Fruit fly (Drosophila melanogaster) whole organism, embryonic: ENCODE measurements around the gene Sec23.

Source experiments
- Atf6 ChIP-seq: fragments of 200-800 bp; sonication (Bioruptor generic); IDR thresholded peaks from 2 replicates; pipeline ENCODE4 v1.3.6; 2022; ENCODE audit warnings: missing biosample characterization, missing genetic modification characterization
- B-H1 ChIP-seq: fragments of 200-800 bp; sonication (Bioruptor generic); IDR thresholded peaks from 3 replicates; pipeline ENCODE4 v1.3.6; 2022; ENCODE audit warnings: missing biosample characterization, missing genetic modification characterization
- CG10321 ChIP-seq: fragments of 200-800 bp; sonication (Bioruptor generic); IDR thresholded peaks from 2 replicates; pipeline ENCODE4 v1.3.6; 2022; ENCODE audit warnings: missing biosample characterization, missing genetic modification characterization
- CG10654 ChIP-seq: fragments of 200-800 bp; sonication (Bioruptor generic); optimal IDR thresholded peaks from 2 replicates; lab custom pipeline; 2016; ENCODE audit warnings: missing biosample characterization, missing genetic modification characterization
- CG12155 ChIP-seq: fragments of 200-800 bp; sonication (Bioruptor generic); optimal IDR thresholded peaks from 3 replicates; lab custom pipeline; 2016; ENCODE audit warnings: missing biosample characterization, missing genetic modification characterization
- CG12299 ChIP-seq: fragments of 200-800 bp; sonication (Bioruptor generic); optimal IDR thresholded peaks from 2 replicates; lab custom pipeline; 2018; ENCODE audit warnings: missing biosample characterization, mild to moderate bottlenecking, missing genetic modification characterization
- CG12659 ChIP-seq: fragments of 200-800 bp; sonication (Bioruptor generic); optimal IDR thresholded peaks from 3 replicates; lab custom pipeline; 2017; ENCODE audit warnings: mild to moderate bottlenecking, missing biosample characterization, missing genetic modification reagents, missing genetic modification characterization
- CG13123 ChIP-seq: fragments of 200-800 bp; sonication (Bioruptor generic); optimal IDR thresholded peaks from 2 replicates; lab custom pipeline; 2016; ENCODE audit warnings: missing biosample characterization, missing genetic modification characterization
- CG13424 ChIP-seq: fragments of 200-800 bp; sonication (Bioruptor generic); optimal IDR thresholded peaks from 2 replicates; lab custom pipeline; 2019; ENCODE audit warnings: missing biosample characterization, mild to moderate bottlenecking, missing genetic modification characterization, moderate library complexity
- CG13894 ChIP-seq: fragments of 200-800 bp; sonication (Bioruptor generic); optimal IDR thresholded peaks from 3 replicates; lab custom pipeline; 2018; ENCODE audit warnings: missing biosample characterization, mild to moderate bottlenecking, missing genetic modification characterization, moderate library complexity
- CG14441 ChIP-seq: fragments of 200-800 bp; sonication (Bioruptor generic); IDR thresholded peaks from 2 replicates; pipeline ENCODE4 v1.3.6; 2022; ENCODE audit warnings: missing biosample characterization, missing genetic modification characterization
- CG1529 ChIP-seq: fragments of 200-800 bp; sonication (Bioruptor generic); optimal IDR thresholded peaks from 3 replicates; lab custom pipeline; 2018; ENCODE audit warnings: missing biosample characterization, missing genetic modification characterization
- CG2199 ChIP-seq: fragments of 200-800 bp; sonication (Bioruptor generic); IDR thresholded peaks from 3 replicates; pipeline ENCODE4 v1.3.6; 2022; ENCODE audit warnings: missing biosample characterization, missing genetic modification characterization
- CG2875 ChIP-seq: fragments of 200-800 bp; sonication (Bioruptor generic); optimal IDR thresholded peaks from 2 replicates; lab custom pipeline; 2017; ENCODE audit warnings: missing biosample characterization, mild to moderate bottlenecking, missing genetic modification characterization, missing genetic modification reagents
- CG33213 ChIP-seq: fragments of 200-800 bp; sonication (Bioruptor generic); optimal IDR thresholded peaks from 3 replicates; lab custom pipeline; 2016; ENCODE audit warnings: missing biosample characterization, missing genetic modification characterization
- CG4730 ChIP-seq: fragments of 200-800 bp; sonication (Bioruptor generic); IDR thresholded peaks from 2 replicates; pipeline ENCODE4 v1.3.6; 2022; ENCODE audit warnings: missing biosample characterization, missing genetic modification characterization
- CG6689 ChIP-seq: fragments of 200-800 bp; sonication (Bioruptor generic); IDR thresholded peaks from 2 replicates; pipeline ENCODE4 v1.3.6; 2022; ENCODE audit warnings: missing biosample characterization, missing genetic modification characterization
- CG7271 ChIP-seq: fragments of 200-800 bp; sonication (Bioruptor generic); optimal IDR thresholded peaks from 2 replicates; lab custom pipeline; 2018; ENCODE audit warnings: missing biosample characterization, mild to moderate bottlenecking, missing genetic modification characterization, moderate library complexity
- CG8359 ChIP-seq: fragments of 200-800 bp; sonication (Bioruptor generic); optimal IDR thresholded peaks from 2 replicates; lab custom pipeline; 2017; ENCODE audit warnings: missing biosample characterization, mild to moderate bottlenecking, missing genetic modification characterization, borderline replicate concordance
- CG8478 ChIP-seq: fragments of >200 bp; optimal IDR thresholded peaks from 2 replicates; lab custom pipeline; 2018
- CG9932 ChIP-seq: fragments of 200-800 bp; sonication (Bioruptor generic); IDR thresholded peaks from 2 replicates; pipeline ENCODE4 v1.3.6; 2022; ENCODE audit warnings: missing biosample characterization, missing genetic modification characterization
- D19B ChIP-seq: fragments of 200-800 bp; sonication (Bioruptor generic); optimal IDR thresholded peaks from 2 replicates; lab custom pipeline; 2017; ENCODE audit warnings: missing biosample characterization, mild to moderate bottlenecking, missing genetic modification characterization
- Dfd ChIP-seq, 2 experiments: fragments of >200 bp; optimal IDR thresholded peaks; 2 replicates each; lab custom pipeline; 2017; ENCODE audit warnings: missing biosample characterization in 2 of 2, missing genetic modification characterization in 2 of 2
- Doc2 ChIP-seq: fragments of 200-800 bp; sonication (Bioruptor generic); IDR thresholded peaks from 2 replicates; pipeline ENCODE4 v1.3.6; 2022; ENCODE audit warnings: missing biosample characterization, missing genetic modification characterization
- Doc3 ChIP-seq: fragments of 200-800 bp; sonication (Bioruptor generic); IDR thresholded peaks from 3 replicates; pipeline ENCODE4 v1.3.6; 2022; ENCODE audit warnings: missing biosample characterization, missing genetic modification characterization; ENCODE audit not compliant: partially characterized antibody
- HmgZ ChIP-seq: fragments of 200-800 bp; sonication (Bioruptor generic); optimal IDR thresholded peaks from 2 replicates; lab custom pipeline; 2018; ENCODE audit warnings: missing biosample characterization, mild to moderate bottlenecking, missing genetic modification characterization
- Hmr ChIP-seq: fragments of 200-800 bp; sonication (Bioruptor generic); optimal IDR thresholded peaks from 3 replicates; lab custom pipeline; 2017; ENCODE audit warnings: mild to moderate bottlenecking, missing biosample characterization, missing genetic modification reagents, missing genetic modification characterization
- MBD-R2 ChIP-seq: fragments of 200-800 bp; sonication (Bioruptor generic); IDR thresholded peaks from 2 replicates; pipeline ENCODE4 v1.3.6; 2022; ENCODE audit warnings: missing biosample characterization, missing genetic modification characterization
- Optix ChIP-seq: fragments of 200-800 bp; sonication (Bioruptor generic); IDR thresholded peaks from 3 replicates; pipeline ENCODE4 v1.3.6; 2022; ENCODE audit warnings: missing biosample characterization, missing genetic modification characterization
- Xbp1 ChIP-seq: fragments of 200-800 bp; sonication (Bioruptor generic); optimal IDR thresholded peaks from 3 replicates; lab custom pipeline; 2016; ENCODE audit warnings: missing biosample characterization, mild to moderate bottlenecking, missing genetic modification characterization
- Xrp1 ChIP-seq: fragments of 200-800 bp; sonication (Bioruptor generic); IDR thresholded peaks from 2 replicates; pipeline ENCODE4 v1.3.6; 2022; ENCODE audit warnings: missing biosample characterization, missing genetic modification characterization
- bcd ChIP-seq: fragments of 200-800 bp; sonication (Bioruptor generic); optimal IDR thresholded peaks from 2 replicates; lab custom pipeline; 2017; ENCODE audit warnings: missing biosample characterization, mild to moderate bottlenecking, missing genetic modification characterization
- cwo ChIP-seq: fragments of 200-800 bp; sonication (Bioruptor generic); optimal IDR thresholded peaks from 3 replicates; lab custom pipeline; 2017; ENCODE audit warnings: missing biosample characterization, missing genetic modification characterization, mild to moderate bottlenecking, moderate library complexity, missing genetic modification reagents
- dmrt99B ChIP-seq: fragments of 200-800 bp; sonication (Bioruptor generic); optimal IDR thresholded peaks from 2 replicates; lab custom pipeline; 2018; ENCODE audit warnings: missing biosample characterization, mild to moderate bottlenecking, missing genetic modification characterization, moderate library complexity
- en ChIP-seq: fragments of 200-800 bp; sonication (Bioruptor generic); optimal IDR thresholded peaks from 2 replicates; lab custom pipeline; 2016; ENCODE audit warnings: missing biosample characterization, missing genetic modification characterization
- fd102C ChIP-seq: fragments of 200-800 bp; sonication (Bioruptor generic); optimal IDR thresholded peaks from 2 replicates; lab custom pipeline; 2018; ENCODE audit warnings: missing biosample characterization, mild to moderate bottlenecking, missing genetic modification characterization, moderate library complexity
- ftz-f1 ChIP-seq: fragments of 200-800 bp; sonication (Bioruptor generic); optimal IDR thresholded peaks from 2 replicates; lab custom pipeline; 2016; ENCODE audit warnings: missing biosample characterization, missing genetic modification characterization
- gem ChIP-seq: fragments of 200-800 bp; sonication (Bioruptor generic); optimal IDR thresholded peaks from 2 replicates; lab custom pipeline; 2019; ENCODE audit warnings: missing biosample characterization, mild to moderate bottlenecking, missing genetic modification characterization, moderate library complexity
- her ChIP-seq: fragments of 200-800 bp; sonication (Bioruptor generic); optimal IDR thresholded peaks from 2 replicates; lab custom pipeline; 2016; ENCODE audit warnings: missing biosample characterization, missing genetic modification characterization
- kni ChIP-seq: fragments of 200-800 bp; sonication (Bioruptor generic); optimal IDR thresholded peaks from 3 replicates; lab custom pipeline; 2017; ENCODE audit warnings: mild to moderate bottlenecking, missing biosample characterization, missing genetic modification reagents, missing genetic modification characterization
- lab ChIP-seq: fragments of 200-800 bp; sonication (Bioruptor generic); optimal IDR thresholded peaks from 3 replicates; lab custom pipeline; 2017; ENCODE audit warnings: missing biosample characterization, missing genetic modification characterization, mild to moderate bottlenecking, moderate library complexity, missing genetic modification reagents
- lola ChIP-seq, 3 experiments: fragments of >200 bp in 2 of 3; fragments of 200-800 bp in 1 of 3; sonication (Bioruptor generic) in 1 of 3; optimal IDR thresholded peaks; 2 replicates each; lab custom pipeline; 2017 to 2019; ENCODE audit warnings: missing biosample characterization in 3 of 3, missing genetic modification characterization in 3 of 3, mild to moderate bottlenecking in 1 of 3, moderate library complexity in 1 of 3
- org-1 ChIP-seq: fragments of 200-800 bp; sonication (Bioruptor generic); optimal IDR thresholded peaks from 2 replicates; lab custom pipeline; 2017; ENCODE audit warnings: missing biosample characterization, missing genetic modification characterization
- p53 ChIP-seq: fragments of 200-800 bp; sonication (Bioruptor generic); optimal IDR thresholded peaks from 2 replicates; lab custom pipeline; 2016; ENCODE audit warnings: missing biosample characterization, missing genetic modification characterization
- pho ChIP-seq: fragments of 200-800 bp; sonication (Bioruptor generic); optimal IDR thresholded peaks from 2 replicates; lab custom pipeline; 2016; ENCODE audit warnings: missing biosample characterization, missing genetic modification characterization
- scrt ChIP-seq: fragments of 200-800 bp; sonication (Bioruptor generic); optimal IDR thresholded peaks from 2 replicates; lab custom pipeline; 2018; ENCODE audit warnings: missing biosample characterization, mild to moderate bottlenecking, missing genetic modification characterization, moderate library complexity
- sisA ChIP-seq: fragments of 200-800 bp; sonication (Bioruptor generic); IDR thresholded peaks from 2 replicates; pipeline ENCODE4 v1.3.6; 2022; ENCODE audit warnings: missing biosample characterization, missing genetic modification characterization
- stc ChIP-seq: fragments of 200-800 bp; sonication (Bioruptor generic); IDR thresholded peaks from 2 replicates; pipeline ENCODE4 v1.3.6; 2022; ENCODE audit warnings: missing biosample characterization, missing genetic modification characterization
- tgo ChIP-seq: fragments of 200-800 bp; sonication (Bioruptor generic); IDR thresholded peaks from 3 replicates; pipeline ENCODE4 v1.3.6; 2022; ENCODE audit warnings: missing biosample characterization, missing genetic modification characterization
- ttk ChIP-seq: fragments of 200-800 bp; sonication (Bioruptor generic); IDR thresholded peaks from 2 replicates; pipeline ENCODE4 v2.1.2; 2022; ENCODE audit warnings: missing biosample characterization, missing genetic modification characterization
- unc-4 ChIP-seq: fragments of 200-800 bp; sonication (Bioruptor generic); IDR thresholded peaks from 2 replicates; pipeline ENCODE4 v1.3.6; 2022; ENCODE audit warnings: missing biosample characterization, missing genetic modification characterization; ENCODE audit not compliant: partially characterized antibody

Gene Sec23

dm6 chr3R:5601044-5601523, 47.8 kb upstream of the Sec23 start, which contains the start of the genes kra and SecS (continued):
- TF ChIP-seq scrt (peak; percentile 46), CG9932 (GFP tag; lab: Robert Waterston, UW) (no peak), HmgZ (tag; lab: Kevin White, UChicago) (peak; percentile 63), CG2199 (GFP tag; lab: Robert Waterston, UW) (no peak), CG14441 (GFP tag; lab: Robert Waterston, UW) (no peak), Xrp1 (GFP tag; lab: Robert Waterston, UW) (no peak), CG10321 (GFP tag; lab: Robert Waterston, UW) (no peak), CG7271 (tag; lab: Kevin White, UChicago) (peak; percentile 10), sisA (GFP tag; lab: Robert Waterston, UW) (no peak), CG2875 (GFP tag; lab: Kevin White, UChicago) (peak; percentile 35), bcd (GFP tag; lab: Kevin White, UChicago) (peak; percentile 63), Doc3 (GFP tag; lab: Robert Waterston, UW) (no peak), cwo (GFP tag; lab: Kevin White, UChicago) (no peak), Xbp1 (GFP tag; lab: Kevin White, UChicago) (peak; percentile 79), CG8359 (no peak), tgo (GFP tag; lab: Robert Waterston, UW) (no peak), Hmr (GFP tag; lab: Kevin White, UChicago) (peak; percentile 81), org-1 (GFP tag; lab: Kevin White, UChicago) (no peak), CG33213 (GFP tag; lab: Kevin White, UChicago) (peak; percentile 65), CG6689 (GFP tag; lab: Robert Waterston, UW) (no peak), ftz-f1 (GFP tag; lab: Kevin White, UChicago) (peak; percentile 19), CG4730 (GFP tag; lab: Robert Waterston, UW) (no peak), Atf6 (GFP tag; lab: Robert Waterston, UW) (no peak), CG13123 (GFP tag; lab: Kevin White, UChicago) (no peak), unc-4 (no peak), Dfd (GFP tag; optimal IDR thresholded peaks at IDR 0.05; lab: Kevin White, UChicago) (no peak), en (GFP tag; lab: Kevin White, UChicago) (no peak), fd102C (GFP tag; lab: Kevin White, UChicago) (no peak), stc (GFP tag; lab: Robert Waterston, UW) (no peak)
- TF ChIP-seq, all 482 proteins: peak for 198

DNA sequence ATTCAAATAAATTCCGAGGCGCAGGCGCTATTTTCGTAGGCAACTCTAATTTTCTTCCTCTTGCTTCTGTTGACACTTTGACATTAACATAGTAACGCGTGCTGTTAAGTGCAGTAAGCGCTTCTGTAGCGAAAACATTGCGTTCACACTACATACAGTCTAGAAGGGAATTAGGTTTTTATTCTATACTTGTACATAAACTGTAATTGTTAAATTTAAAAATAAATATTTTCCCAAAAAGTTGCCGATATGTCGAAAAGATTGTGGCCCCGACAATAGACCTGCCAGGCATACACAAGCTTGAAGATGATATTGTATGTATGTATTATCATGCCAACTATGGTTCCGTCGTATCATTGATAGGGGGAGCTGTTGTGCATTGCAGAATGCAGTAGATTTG, 42.4 kb upstream of the Sec23 start, which contains the start of gene asl:
TSS of gene asl (minus strand) at position 67 of the 400 bp plus-strand sequence.
- no peak for TF ChIP-seq Doc2 (GFP tag; lab: Robert Waterston, UW)
- TF ChIP-seq CG12299 (tag; lab: Kevin White, UChicago): peak; percentile 50
- peak; percentile 88 for TF ChIP-seq CG12659 (GFP tag; lab: Kevin White, UChicago)
- peak; percentile 17 for TF ChIP-seq CG10654 (GFP tag; lab: Kevin White, UChicago)
- no peak for TF ChIP-seq dmrt99B (tag; lab: Kevin White, UChicago)
- TF ChIP-seq CG1529: no peak
- peak; percentile 86 for TF ChIP-seq MBD-R2 (GFP tag; lab: Robert Waterston, UW)
- peak; percentile 63 for TF ChIP-seq CG12155 (GFP tag; lab: Kevin White, UChicago)
- TF ChIP-seq lab (GFP tag; lab: Kevin White, UChicago): no peak
- no peak for TF ChIP-seq B-H1 (GFP tag; lab: Robert Waterston, UW)
- TF ChIP-seq lola (GFP tag; optimal IDR thresholded peaks at IDR 0.05; lab: Kevin White, UChicago): peak in 2 of 3 experiments; percentile 71 to 98
- TF ChIP-seq Optix: 0 out of 3 replicates have a peak, but pooled peaks have one; percentile 45
- no peak for TF ChIP-seq p53
- TF ChIP-seq gem (tag; lab: Kevin White, UChicago): peak; percentile 79
- no peak for TF ChIP-seq ttk (GFP tag; lab: Robert Waterston, UW)
- TF ChIP-seq CG8478 (lab: Kevin White, UChicago): no peak
- TF ChIP-seq kni (GFP tag; lab: Kevin White, UChicago): peak; percentile 48
- TF ChIP-seq CG13894 (tag; lab: Kevin White, UChicago): peak; percentile 68
- no peak for TF ChIP-seq D19B
- TF ChIP-seq CG33213 (GFP tag; lab: Kevin White, UChicago): peak; percentile 66
- TF ChIP-seq pho (GFP tag; lab: Kevin White, UChicago): peak; percentile 33
- no peak for TF ChIP-seq her (GFP tag; lab: Kevin White, UChicago)
- TF ChIP-seq CG13424 (tag; lab: Kevin White, UChicago): peak; percentile 79
